Fruit fly (Drosophila melanogaster) whole organism, embryonic: ENCODE data around the gene ens.
A peak's percentile ranks its signal among the peaks of the same experiment; 100 is the strongest.

Source experiments
- Ada2b ChIP-seq: fragments of 200-800 bp; sonication (Bioruptor generic); IDR thresholded peaks from 2 replicates; pipeline ENCODE4 v1.3.6; 2022; ENCODE audit warnings: missing biosample characterization, missing genetic modification characterization
- Blimp-1 ChIP-seq: fragments of 200-800 bp; sonication (Bioruptor generic); optimal IDR thresholded peaks from 3 replicates; lab custom pipeline; 2018; ENCODE audit warnings: missing biosample characterization, missing genetic modification characterization, mild to moderate bottlenecking, moderate library complexity, missing genetic modification reagents
- BtbVII ChIP-seq: fragments of 200-800 bp; sonication (Bioruptor generic); optimal IDR thresholded peaks from 3 replicates; lab custom pipeline; 2017; ENCODE audit warnings: missing biosample characterization, mild to moderate bottlenecking, missing genetic modification characterization
- CG11695 ChIP-seq: fragments of 200-800 bp; sonication (Bioruptor generic); IDR thresholded peaks from 3 replicates; pipeline ENCODE4 v1.3.6; 2022; ENCODE audit warnings: missing biosample characterization, missing genetic modification characterization
- CG11723 ChIP-seq: fragments of 200-800 bp; sonication (Bioruptor generic); optimal IDR thresholded peaks from 2 replicates; lab custom pipeline; 2017; ENCODE audit warnings: missing biosample characterization, mild to moderate bottlenecking, missing genetic modification characterization
- CG12236 ChIP-seq: fragments of 200-800 bp; sonication (Bioruptor generic); optimal IDR thresholded peaks from 2 replicates; lab custom pipeline; 2016; ENCODE audit warnings: missing biosample characterization, missing genetic modification characterization
- CG14441 ChIP-seq: fragments of 200-800 bp; sonication (Bioruptor generic); IDR thresholded peaks from 2 replicates; pipeline ENCODE4 v1.3.6; 2022; ENCODE audit warnings: missing biosample characterization, missing genetic modification characterization
- CG1603 ChIP-seq: fragments of 200-800 bp; sonication (Bioruptor generic); optimal IDR thresholded peaks from 2 replicates; lab custom pipeline; 2019; ENCODE audit warnings: missing biosample characterization, mild to moderate bottlenecking, missing genetic modification characterization, moderate library complexity
- CG1647 ChIP-seq: fragments of 200-800 bp; sonication (Bioruptor generic); optimal IDR thresholded peaks from 3 replicates; lab custom pipeline; 2016; ENCODE audit warnings: missing biosample characterization, missing genetic modification characterization
- CG17328 ChIP-seq: fragments of 200-800 bp; sonication (Bioruptor generic); IDR thresholded peaks from 2 replicates; pipeline ENCODE4 v1.3.6; 2022; ENCODE audit warnings: missing biosample characterization, missing genetic modification characterization
- CG17612 ChIP-seq: fragments of 200-800 bp; sonication (Bioruptor generic); IDR thresholded peaks from 2 replicates; pipeline ENCODE4 v1.3.6; 2022; ENCODE audit warnings: missing biosample characterization, missing genetic modification characterization
- CG17829 ChIP-seq: fragments of 200-800 bp; optimal IDR thresholded peaks from 2 replicates; lab custom pipeline; 2019; ENCODE audit warnings: missing biosample characterization, mild to moderate bottlenecking, missing genetic modification characterization, moderate library complexity
- CG18011 ChIP-seq: fragments of 200-800 bp; sonication (Bioruptor generic); optimal IDR thresholded peaks from 2 replicates; lab custom pipeline; 2017; ENCODE audit warnings: missing biosample characterization, missing genetic modification characterization, mild to moderate bottlenecking, moderate library complexity, missing genotype
- CG18262 ChIP-seq: fragments of 200-800 bp; optimal IDR thresholded peaks from 3 replicates; lab custom pipeline; 2019; ENCODE audit warnings: missing biosample characterization, mild to moderate bottlenecking, missing genetic modification characterization, moderate library complexity
- CG18476 ChIP-seq: fragments of 200-800 bp; sonication (Bioruptor generic); optimal IDR thresholded peaks from 2 replicates; lab custom pipeline; 2016; ENCODE audit warnings: missing biosample characterization, mild to moderate bottlenecking, missing genetic modification characterization
- CG18619 ChIP-seq: fragments of 200-800 bp; sonication (Bioruptor generic); optimal IDR thresholded peaks from 3 replicates; lab custom pipeline; 2017; ENCODE audit warnings: missing biosample characterization, mild to moderate bottlenecking, missing genetic modification characterization
- CG2120 ChIP-seq: fragments of 200-800 bp; sonication (Bioruptor generic); optimal IDR thresholded peaks from 3 replicates; lab custom pipeline; 2016; ENCODE audit warnings: missing biosample characterization, missing genetic modification characterization
- CG31365 ChIP-seq: fragments of 200-800 bp; sonication (Bioruptor generic); optimal IDR thresholded peaks from 2 replicates; lab custom pipeline; 2018; ENCODE audit warnings: missing biosample characterization, mild to moderate bottlenecking, missing genetic modification characterization
- CG3407 ChIP-seq: fragments of 200-800 bp; sonication (Bioruptor generic); optimal IDR thresholded peaks from 2 replicates; lab custom pipeline; 2018; ENCODE audit warnings: missing biosample characterization, mild to moderate bottlenecking, missing genetic modification characterization
- CG3726 ChIP-seq: fragments of 200-800 bp; sonication (Bioruptor generic); IDR thresholded peaks from 3 replicates; pipeline ENCODE4, ENCODE4 v1.3.6; 2022; ENCODE audit warnings: missing biosample characterization, missing genetic modification characterization
- CG8388 ChIP-seq: fragments of 200-800 bp; sonication (Bioruptor generic); optimal IDR thresholded peaks from 2 replicates; lab custom pipeline; 2019; ENCODE audit warnings: missing biosample characterization, mild to moderate bottlenecking, missing genetic modification characterization, moderate library complexity
- D19A ChIP-seq: fragments of 200-800 bp; optimal IDR thresholded peaks from 3 replicates; lab custom pipeline; 2019; ENCODE audit warnings: missing biosample characterization, mild to moderate bottlenecking, missing genetic modification characterization, moderate library complexity
- Dek ChIP-seq: fragments of 200-800 bp; sonication (Bioruptor generic); optimal IDR thresholded peaks from 3 replicates; lab custom pipeline; 2019; ENCODE audit warnings: missing biosample characterization, mild to moderate bottlenecking, missing genetic modification characterization, moderate library complexity
- E2f1 ChIP-seq: fragments of 200-800 bp; sonication (Bioruptor generic); IDR thresholded peaks from 2 replicates; pipeline ENCODE4 v1.3.6; 2022; ENCODE audit warnings: missing biosample characterization, missing genetic modification characterization
- Elba2 ChIP-seq: fragments of 200-800 bp; sonication (Bioruptor generic); optimal IDR thresholded peaks from 3 replicates; lab custom pipeline; 2016; ENCODE audit warnings: missing biosample characterization, missing genetic modification characterization
- HHEX ChIP-seq: fragments of 200-800 bp; sonication (Bioruptor generic); optimal IDR thresholded peaks from 3 replicates; lab custom pipeline; 2017; ENCODE audit warnings: missing biosample characterization, mild to moderate bottlenecking, missing genetic modification characterization, missing genetic modification reagents
- Hey ChIP-seq: fragments of 200-800 bp; sonication (Bioruptor generic); optimal IDR thresholded peaks from 3 replicates; lab custom pipeline; 2018; ENCODE audit warnings: missing biosample characterization, mild to moderate bottlenecking, missing genetic modification characterization
- MESR4 ChIP-seq: fragments of 200-800 bp; sonication (Bioruptor generic); optimal IDR thresholded peaks from 2 replicates; lab custom pipeline; 2018; ENCODE audit warnings: missing biosample characterization, mild to moderate bottlenecking, missing genetic modification characterization, moderate library complexity
- Max ChIP-seq: fragments of 200-800 bp; sonication (Bioruptor generic); optimal IDR thresholded peaks from 2 replicates; lab custom pipeline; 2016; ENCODE audit warnings: missing biosample characterization, mild to moderate bottlenecking, missing genetic modification characterization
- Mrtf ChIP-seq: fragments of 200-800 bp; sonication (Bioruptor generic); IDR thresholded peaks from 3 replicates; pipeline ENCODE4 v1.3.6; 2022; ENCODE audit warnings: missing biosample characterization, missing genetic modification characterization
- Myb ChIP-seq: fragments of 200-800 bp; sonication (Bioruptor generic); optimal IDR thresholded peaks from 2 replicates; lab custom pipeline; 2016; ENCODE audit warnings: missing biosample characterization, missing genetic modification characterization
- Nf-YB ChIP-seq: fragments of 200-800 bp; sonication (Bioruptor generic); optimal IDR thresholded peaks from 3 replicates; lab custom pipeline; 2019; ENCODE audit warnings: missing biosample characterization, mild to moderate bottlenecking, missing genetic modification characterization, moderate library complexity
- Optix ChIP-seq: fragments of 200-800 bp; sonication (Bioruptor generic); IDR thresholded peaks from 3 replicates; pipeline ENCODE4 v1.3.6; 2022; ENCODE audit warnings: missing biosample characterization, missing genetic modification characterization
- ab ChIP-seq: fragments of 200-800 bp; sonication (Bioruptor generic); optimal IDR thresholded peaks from 2 replicates; lab custom pipeline; 2016; ENCODE audit warnings: missing biosample characterization, missing genetic modification characterization
- abd-A ChIP-seq: fragments of 200-800 bp; sonication (Bioruptor generic); optimal IDR thresholded peaks from 3 replicates; lab custom pipeline; 2019; ENCODE audit warnings: missing biosample characterization, mild to moderate bottlenecking, missing genetic modification characterization, moderate library complexity
- bbx ChIP-seq: fragments of 200-800 bp; sonication (Bioruptor generic); IDR thresholded peaks from 2 replicates; pipeline ENCODE4 v1.3.6; 2022; ENCODE audit warnings: missing biosample characterization, missing genetic modification characterization; ENCODE audit not compliant: partially characterized antibody
- da ChIP-seq: fragments of 200-800 bp; sonication (Bioruptor generic); optimal IDR thresholded peaks from 2 replicates; lab custom pipeline; 2016; ENCODE audit warnings: missing biosample characterization, missing genetic modification characterization
- dan ChIP-seq: fragments of 200-800 bp; sonication (Bioruptor generic); IDR thresholded peaks from 2 replicates; pipeline ENCODE4 v1.3.6; 2022; ENCODE audit warnings: missing biosample characterization, missing genetic modification characterization
- insv ChIP-seq, 2 experiments: fragments of 200-800 bp; sonication (Bioruptor generic); optimal IDR thresholded peaks; 3 replicates each; lab custom pipeline; 2016 to 2018; ENCODE audit warnings: missing biosample characterization in 2 of 2, missing genetic modification characterization in 2 of 2
- lov ChIP-seq, 2 experiments: fragments of 200-800 bp in 1 of 2; fragments of >200 bp in 1 of 2; sonication (Bioruptor generic) in 1 of 2; IDR thresholded peaks in 1 of 2; optimal IDR thresholded peaks in 1 of 2; 2 replicates in 1 of 2; 3 replicates in 1 of 2; pipeline versions ENCODE4 v1.3.6 to Lab custom; 2017 to 2022; ENCODE audit warnings: missing biosample characterization in 1 of 2, missing genetic modification characterization in 1 of 2
- onecut ChIP-seq: fragments of 200-800 bp; sonication (Bioruptor generic); IDR thresholded peaks from 2 replicates; pipeline ENCODE4 v1.3.6; 2022; ENCODE audit warnings: missing biosample characterization, missing genetic modification characterization
- pan ChIP-seq, 4 experiments: fragments of >200 bp in 3 of 4; fragments of 200-800 bp in 1 of 4; sonication (Bioruptor generic) in 1 of 4; optimal IDR thresholded peaks in 3 of 4; IDR thresholded peaks in 1 of 4; 2 replicates each; pipeline versions ENCODE4 v1.3.6 to Lab custom; 2017 to 2022; ENCODE audit warnings: missing biosample characterization in 2 of 4, missing genetic modification characterization in 2 of 4, mixed read lengths in 1 of 4
- pnt ChIP-seq: fragments of 200-800 bp; sonication (Bioruptor generic); optimal IDR thresholded peaks from 3 replicates; lab custom pipeline; 2016; ENCODE audit warnings: missing biosample characterization, missing genetic modification characterization
- ro ChIP-seq: fragments of 200-800 bp; sonication (Bioruptor generic); IDR thresholded peaks from 2 replicates; pipeline ENCODE4 v1.3.6; 2022; ENCODE audit warnings: missing biosample characterization, missing genetic modification characterization
- row ChIP-seq: fragments of 200-800 bp; sonication (Bioruptor generic); IDR thresholded peaks from 3 replicates; pipeline ENCODE4 v1.3.6; 2022; ENCODE audit warnings: missing biosample characterization, missing genetic modification characterization
- run ChIP-seq: fragments of 200-800 bp; sonication (Bioruptor generic); optimal IDR thresholded peaks from 3 replicates; lab custom pipeline; 2018; ENCODE audit warnings: missing biosample characterization, mild to moderate bottlenecking, missing genetic modification characterization
- sob ChIP-seq: fragments of 200-800 bp; sonication (Bioruptor generic); IDR thresholded peaks from 2 replicates; pipeline ENCODE4 v1.3.6; 2022; ENCODE audit warnings: missing biosample characterization, missing genetic modification characterization
- unc-4 ChIP-seq: fragments of 200-800 bp; sonication (Bioruptor generic); IDR thresholded peaks from 2 replicates; pipeline ENCODE4 v1.3.6; 2022; ENCODE audit warnings: missing biosample characterization, missing genetic modification characterization; ENCODE audit not compliant: partially characterized antibody
- wdn ChIP-seq: fragments of 200-800 bp; sonication (Bioruptor generic); IDR thresholded peaks from 2 replicates; pipeline ENCODE4 v1.3.6; 2022; ENCODE audit warnings: missing biosample characterization, missing genetic modification characterization

Gene ens

dm6 chr3L:4108072-4108843, 26.1 kb downstream of the ens start, which contains the start of gene Ack (continued):
- TF ChIP-seq Mrtf (GFP tag; lab: Robert Waterston, UW) (no peak), CG17612 (GFP tag; lab: Robert Waterston, UW) (no peak), CG11723 (GFP tag; lab: Kevin White, UChicago) (no peak), bbx (GFP tag; lab: Robert Waterston, UW) (peak; percentile 87), CG11695 (GFP tag; lab: Robert Waterston, UW) (0 out of 3 replicates have a peak, but pooled peaks have one; percentile 21), BtbVII (no peak), Ada2b (no peak), CG31365 (tag; lab: Kevin White, UChicago) (no peak), E2f1 (GFP tag; lab: Robert Waterston, UW) (no peak), Elba2 (GFP tag; lab: Kevin White, UChicago) (no peak), CG1647 (GFP tag; lab: Kevin White, UChicago) (no peak), ab (GFP tag; lab: Kevin White, UChicago) (no peak), Hey (tag; lab: Kevin White, UChicago) (no peak), pnt (GFP tag; lab: Kevin White, UChicago) (no peak), CG18476 (GFP tag; lab: Kevin White, UChicago) (no peak), D19A (tag; lab: Kevin White, UChicago) (no peak), CG1603 (tag; lab: Kevin White, UChicago) (peak; percentile 42), Max (GFP tag; lab: Kevin White, UChicago) (no peak), HHEX (GFP tag; lab: Kevin White, UChicago) (no peak), run (tag; lab: Kevin White, UChicago) (no peak), Myb (GFP tag; lab: Kevin White, UChicago) (peak; percentile 90), insv (GFP tag; optimal IDR thresholded peaks at IDR 0.05; lab: Kevin White, UChicago) (no peak), CG3407 (GFP tag; lab: Kevin White, UChicago) (no peak), CG12236 (no peak), row (GFP tag; lab: Robert Waterston, UW) (no peak), CG3726 (GFP tag; lab: Robert Waterston, UW) (no peak), Dek (tag; lab: Kevin White, UChicago) (no peak), ro (no peak), Nf-YB (GFP tag; lab: Kevin White, UChicago) (peak; percentile 0), pan (optimal IDR thresholded peaks at IDR 0.05; lab: Kevin White, UChicago) (no peak), pan (GFP tag; optimal IDR thresholded peaks at IDR 0.05 in 1 of 2, IDR thresholded peaks at IDR 0.05 in 1 of 2) (peak in 1 of 2 experiments; percentile 6), da (no peak), CG2120 (GFP tag; lab: Kevin White, UChicago) (no peak), CG18262 (tag; lab: Kevin White, UChicago) (no peak), Optix (no peak), dan (GFP tag; lab: Robert Waterston, UW) (no peak), wdn (no peak), abd-A (tag; lab: Kevin White, UChicago) (peak; percentile 16), MESR4 (GFP tag; lab: Kevin White, UChicago) (peak; percentile 57), CG8388 (GFP tag; lab: Kevin White, UChicago) (no peak), CG17829 (peak; percentile 5), CG18619 (GFP tag; lab: Kevin White, UChicago) (no peak), sob (no peak), CG18011 (GFP tag; lab: Kevin White, UChicago) (no peak), Blimp-1 (GFP tag; lab: Kevin White, UChicago) (no peak), CG17328 (no peak), unc-4 (GFP tag; lab: Robert Waterston, UW) (peak; percentile 87), lov (optimal IDR thresholded peaks at IDR 0.05; lab: Kevin White, UChicago) (no peak), lov (GFP tag; IDR thresholded peaks at IDR 0.05; lab: Robert Waterston, UW) (no peak), CG14441 (GFP tag; lab: Robert Waterston, UW) (no peak), onecut (GFP tag; lab: Robert Waterston, UW) (no peak)
